Fruit fly (Drosophila melanogaster) whole organism: ENCODE data around the gene CG14402.

Source experiments
- CG8478 ChIP-seq: fragments of >200 bp; optimal IDR thresholded peaks from 2 replicates; lab custom pipeline; 2018; ENCODE audit warnings: inconsistent platforms
- Dll ChIP-seq: fragments of >200 bp; optimal IDR thresholded peaks from 2 replicates; lab custom pipeline; 2017
- EcR ChIP-seq, 2 experiments: fragments of >200 bp; optimal IDR thresholded peaks; 2 replicates each; lab custom pipeline; 2017; ENCODE audit warnings: missing biosample characterization in 2 of 2, missing genetic modification characterization in 2 of 2, missing genetic modification reagents in 2 of 2
- pan ChIP-seq: fragments of >200 bp; optimal IDR thresholded peaks from 2 replicates; lab custom pipeline; 2017
- psq ChIP-seq: fragments of >200 bp; optimal IDR thresholded peaks from 2 replicates; lab custom pipeline; 2017
- usp ChIP-seq: fragments of >200 bp; optimal IDR thresholded peaks from 2 replicates; lab custom pipeline; 2017; ENCODE audit warnings: missing biosample characterization, missing genetic modification characterization, mixed read lengths

CG14402 gene

dm6 chr2L:20840462-20841038, 8.6 kb upstream of the CG14402 start, which contains the start of gene CG31676:
Gene CG31676, plus strand, starts transcription at chr2L:20840750.
- TF ChIP-seq pan (lab: Kevin White, UChicago) (no peak), psq (lab: Kevin White, UChicago) (no peak), CG8478 (no peak), EcR (GFP tag; optimal IDR thresholded peaks at IDR 0.05; lab: Kevin White, UChicago) (no peak), Dll (lab: Kevin White, UChicago) (no peak), usp (no peak)

dm6 chr2L:20844381-20844780, 4.7 kb upstream of the CG14402 start:
- TF ChIP-seq Dll (lab: Kevin White, UChicago) (no peak), EcR (GFP tag; optimal IDR thresholded peaks at IDR 0.05; lab: Kevin White, UChicago) (no peak), pan (lab: Kevin White, UChicago) (no peak), CG8478 (no peak), usp (no peak), psq (lab: Kevin White, UChicago) (no peak)

- no peak for TF ChIP-seq CG8478
- no peak for TF ChIP-seq usp
- TF ChIP-seq pan (lab: Kevin White, UChicago): no peak
- TF ChIP-seq Dll (lab: Kevin White, UChicago): no peak
- no peak for TF ChIP-seq psq (lab: Kevin White, UChicago)
- no peak for TF ChIP-seq EcR (GFP tag; optimal IDR thresholded peaks at IDR 0.05; lab: Kevin White, UChicago)
Observed at dm6 chr2L:20851592-20851991, 2.5 kb downstream of the CG14402 start.

- TF ChIP-seq Dll (lab: Kevin White, UChicago) (no peak), CG8478 (no peak), pan (lab: Kevin White, UChicago) (no peak)
Observed at dm6 chr2L:20852092-20852628, 3.1 kb downstream of the CG14402 start, which contains the start of gene twit. Gene twit, plus strand, starts transcription at chr2L:20852578.

- TF ChIP-seq EcR (GFP tag; optimal IDR thresholded peaks at IDR 0.05; lab: Kevin White, UChicago): no peak
- TF ChIP-seq psq (lab: Kevin White, UChicago): no peak
- no peak for TF ChIP-seq Dll (lab: Kevin White, UChicago)
- no peak for TF ChIP-seq usp
- no peak for TF ChIP-seq pan (lab: Kevin White, UChicago)
- TF ChIP-seq CG8478: no peak
Observed at dm6 chr2L:20857791-20858190, 8.7 kb downstream of the CG14402 start, which contains the start of gene CG14400. Gene CG14400, minus strand, starts transcription at chr2L:20857891.

dm6 chr2L:20858371-20859340, 9.6 kb downstream of the CG14402 start, which contains the start of gene bero:
Gene bero, plus strand, starts transcription at chr2L:20858695.
- TF ChIP-seq CG8478 (no peak), Dll (lab: Kevin White, UChicago) (no peak), psq (lab: Kevin White, UChicago) (no peak), EcR (GFP tag; optimal IDR thresholded peaks at IDR 0.05; lab: Kevin White, UChicago) (no peak), pan (lab: Kevin White, UChicago) (no peak), usp (no peak)

- TF ChIP-seq psq (lab: Kevin White, UChicago) (no peak), pan (lab: Kevin White, UChicago) (peak; percentile 98)
Observed at dm6 chr2L:20864764-20865265, 15.7 kb downstream of the CG14402 start, which contains the start of gene CG9338. Gene CG9338, plus strand, starts transcription at chr2L:20865215.

- TF ChIP-seq usp (no peak), EcR (GFP tag; optimal IDR thresholded peaks at IDR 0.05; lab: Kevin White, UChicago) (no peak), Dll (lab: Kevin White, UChicago) (no peak), CG8478 (no peak), psq (lab: Kevin White, UChicago) (no peak), pan (lab: Kevin White, UChicago) (no peak)
Observed at dm6 chr2L:20867381-20867780, 18.3 kb downstream of the CG14402 start, which contains the start of gene CG31675. Gene CG31675, plus strand, starts transcription at chr2L:20867755.

dm6 chr2L:20868921-20869320, 19.8 kb downstream of the CG14402 start:
- TF ChIP-seq EcR (GFP tag; optimal IDR thresholded peaks at IDR 0.05; lab: Kevin White, UChicago): no peak
- TF ChIP-seq psq (lab: Kevin White, UChicago): no peak
- TF ChIP-seq pan (lab: Kevin White, UChicago): no peak
- TF ChIP-seq usp: no peak
- no peak for TF ChIP-seq CG8478
- TF ChIP-seq Dll (lab: Kevin White, UChicago): no peak

dm6 chr2L:20869804-20870295, 20.8 kb downstream of the CG14402 start, which contains the start of gene CG14401:
Gene CG14401, plus strand, starts transcription at chr2L:20869854.
- TF ChIP-seq EcR (GFP tag; optimal IDR thresholded peaks at IDR 0.05; lab: Kevin White, UChicago) (no peak), pan (lab: Kevin White, UChicago) (no peak), usp (no peak), CG8478 (no peak), Dll (lab: Kevin White, UChicago) (no peak), psq (lab: Kevin White, UChicago) (no peak)

dm6 chr2L:20874514-20874913, 25.4 kb downstream of the CG14402 start:
- TF ChIP-seq CG8478: no peak
- no peak for TF ChIP-seq EcR (GFP tag; optimal IDR thresholded peaks at IDR 0.05; lab: Kevin White, UChicago)
- TF ChIP-seq Dll (lab: Kevin White, UChicago): no peak
- TF ChIP-seq pan (lab: Kevin White, UChicago): no peak
- no peak for TF ChIP-seq psq (lab: Kevin White, UChicago)
- no peak for TF ChIP-seq usp
